Worm (Caenorhabditis elegans): ENCODE results near the gene hum-4.

The hum-4 gene

ce11 chrX:11480032-11480431 is 46.6 kb upstream of the hum-4 start:
- TF ChIP-seq unc-55 (GFP tag; optimal IDR thresholded peaks at IDR 0.05) = no peak
- TF ChIP-seq nhr-11 (tag; optimal IDR thresholded peaks at IDR 0.05) = no peak
- TF ChIP-seq ceh-45 (GFP tag; IDR thresholded peaks at IDR 0.05) = no peak
- no peak for TF ChIP-seq ztf-16 (tag; optimal IDR thresholded peaks at IDR 0.05)
- TF ChIP-seq zip-5 (tag; optimal IDR thresholded peaks at IDR 0.05) = no peak
- no peak for TF ChIP-seq pag-3 (tag; optimal IDR thresholded peaks at IDR 0.05; ENCODE audit: borderline replicate concordance)
- TF ChIP-seq pqm-1 (tag; optimal IDR thresholded peaks at IDR 0.05) = no peak
- TF ChIP-seq sox-4 (tag; optimal IDR thresholded peaks at IDR 0.05) = no peak
- TF ChIP-seq gmeb-2 (tag; optimal IDR thresholded peaks at IDR 0.05) = no peak
- TF ChIP-seq T23F11.4 (GFP tag; optimal IDR thresholded peaks at IDR 0.05) = no peak
- no peak for TF ChIP-seq fkh-10 (GFP tag; optimal IDR thresholded peaks at IDR 0.05)
- TF ChIP-seq ttx-3 (tag; optimal IDR thresholded peaks at IDR 0.05) = no peak

- no peak for TF ChIP-seq tbx-2 (tag; optimal IDR thresholded peaks at IDR 0.05)
- TF ChIP-seq ceh-18 (tag; optimal IDR thresholded peaks at IDR 0.05) = no peak
- no peak for TF ChIP-seq pqm-1 (tag; optimal IDR thresholded peaks at IDR 0.05)
- no peak for TF ChIP-seq odd-2 (tag; optimal IDR thresholded peaks at IDR 0.05)
- no peak for TF ChIP-seq elt-4 (tag; optimal IDR thresholded peaks at IDR 0.05)
- TF ChIP-seq ceh-2 (tag; optimal IDR thresholded peaks at IDR 0.05) = no peak
- TF ChIP-seq hlh-8 (tag; optimal IDR thresholded peaks at IDR 0.05) = no peak
- TF ChIP-seq ceh-31 (tag; optimal IDR thresholded peaks at IDR 0.05) = no peak
- no peak for TF ChIP-seq pha-2 (tag; optimal IDR thresholded peaks at IDR 0.05)
- no peak for TF ChIP-seq rnt-1 (tag; optimal IDR thresholded peaks at IDR 0.05)
These were observed 46.0 kb upstream of the hum-4 start for ce11 chrX:11479321-11479863.

- no peak for TF ChIP-seq syd-9 (tag; optimal IDR thresholded peaks at IDR 0.05)
- TF ChIP-seq pqm-1 (tag; optimal IDR thresholded peaks at IDR 0.05) = no peak
- TF ChIP-seq Y22D7AL.16 (tag; optimal IDR thresholded peaks at IDR 0.05) = no peak
- TF ChIP-seq K09A11.1 (tag; optimal IDR thresholded peaks at IDR 0.05; ENCODE audit: insufficient read depth) = no peak
- TF ChIP-seq ceh-14 (tag; optimal IDR thresholded peaks at IDR 0.05) = no peak
- TF ChIP-seq sdc-2 (tag; optimal IDR thresholded peaks at IDR 0.05) = no peak
- no peak for TF ChIP-seq ref-2 (tag; optimal IDR thresholded peaks at IDR 0.05)
These were observed 45.4 kb upstream of the hum-4 start for ce11 chrX:11478758-11479157.

- no peak for TF ChIP-seq nfya-1 (tag; optimal IDR thresholded peaks at IDR 0.05)
- TF ChIP-seq madf-2 (tag; optimal IDR thresholded peaks at IDR 0.05) = no peak
- no peak for TF ChIP-seq hlh-6 (tag; optimal IDR thresholded peaks at IDR 0.05)
- no peak for TF ChIP-seq ztf-16 (tag; optimal IDR thresholded peaks at IDR 0.05)
- TF ChIP-seq ceh-9 (tag; optimal IDR thresholded peaks at IDR 0.05) = no peak
These were observed 44.4 kb upstream of the hum-4 start for ce11 chrX:11477748-11478147.

ce11 chrX:11475780-11476179 is 42.4 kb upstream of the hum-4 start:
- no peak for TF ChIP-seq pat-9 (tag; optimal IDR thresholded peaks at IDR 0.05)
- TF ChIP-seq F13H6.1 (tag; optimal IDR thresholded peaks at IDR 0.05) = no peak
- no peak for TF ChIP-seq ztf-16 (tag; optimal IDR thresholded peaks at IDR 0.05)
- no peak for TF ChIP-seq ama-1 (optimal IDR thresholded peaks at IDR 0.05)
- TF ChIP-seq Y22D7AL.16 (tag; optimal IDR thresholded peaks at IDR 0.05) = no peak
- no peak for TF ChIP-seq lim-6 (tag; optimal IDR thresholded peaks at IDR 0.05)
- peak; percentile 34 for TF ChIP-seq unc-42 (tag; optimal IDR thresholded peaks at IDR 0.05)
- TF ChIP-seq elt-2 (tag; optimal IDR thresholded peaks at IDR 0.05) = no peak
- TF ChIP-seq ttx-3 (tag; optimal IDR thresholded peaks at IDR 0.05) = no peak
- TF ChIP-seq fkh-10 (GFP tag; optimal IDR thresholded peaks at IDR 0.05) = no peak
- TF ChIP-seq ceh-31 (tag; optimal IDR thresholded peaks at IDR 0.05) = peak; percentile 46

Data from whole organism, late embryonic.